Worm (Caenorhabditis elegans): Measurements from ENCODE around the gene F58H1.5.

F58H1.5 gene

ce11 chrV:11958343-11959291 lies at the start of gene F58H1.5:
F58H1.5 (plus strand) TSS chrV:11958393.
- no peak for TF ChIP-seq tbx-8 (GFP tag; optimal IDR thresholded peaks at IDR 0.05)
- no peak for TF ChIP-seq ztf-11 (tag; optimal IDR thresholded peaks at IDR 0.05)
- TF ChIP-seq nhr-2 (tag; optimal IDR thresholded peaks at IDR 0.05) = peak; percentile 60
- no peak for TF ChIP-seq mep-1 (tag; optimal IDR thresholded peaks at IDR 0.05)
- TF ChIP-seq ces-1 (GFP tag; optimal IDR thresholded peaks at IDR 0.05) = peak; percentile 71
- peak; percentile 98 for TF ChIP-seq hlh-1 (tag; optimal IDR thresholded peaks at IDR 0.05)
- TF ChIP-seq unc-62 (GFP tag; optimal IDR thresholded peaks at IDR 0.05) = peak; percentile 1
- TF ChIP-seq unc-120 (tag; optimal IDR thresholded peaks at IDR 0.05; ENCODE audit: poor library complexity, severe bottlenecking) = peak; percentile 54

- TF ChIP-seq M03D4.4 (tag; optimal IDR thresholded peaks at IDR 0.05) (no peak), ces-1 (GFP tag; optimal IDR thresholded peaks at IDR 0.05) (no peak), lin-13 (tag; optimal IDR thresholded peaks at IDR 0.05) (no peak), flh-1 (GFP tag; optimal IDR thresholded peaks at IDR 0.05) (no peak), unc-62 (GFP tag; optimal IDR thresholded peaks at IDR 0.05) (no peak), lin-32 (GFP tag; optimal IDR thresholded peaks at IDR 0.05) (no peak), elt-3 (tag; optimal IDR thresholded peaks at IDR 0.05) (no peak), nhr-28 (tag; optimal IDR thresholded peaks at IDR 0.05) (no peak), pha-4 (tag; optimal IDR thresholded peaks at IDR 0.05) (no peak), unc-39 (tag; optimal IDR thresholded peaks at IDR 0.05) (no peak), unc-120 (tag; optimal IDR thresholded peaks at IDR 0.05; ENCODE audit: poor library complexity, severe bottlenecking) (no peak)
Observed at ce11 chrV:11913283-11913682, 44.9 kb upstream of the F58H1.5 start.

ce11 chrV:11917186-11917585 lies 41.0 kb upstream of the F58H1.5 start, which contains the start of gene R31.2:
R31.2 (plus strand) TSS chrV:11917573.
- no peak for TF ChIP-seq pha-4 (tag; optimal IDR thresholded peaks at IDR 0.05)
- TF ChIP-seq sem-2 (GFP tag; optimal IDR thresholded peaks at IDR 0.05) = no peak

- TF ChIP-seq flh-1 (GFP tag; optimal IDR thresholded peaks at IDR 0.05) = no peak
- peak; percentile 88 for TF ChIP-seq hlh-1 (tag; optimal IDR thresholded peaks at IDR 0.05)
- TF ChIP-seq ham-2 (GFP tag; optimal IDR thresholded peaks at IDR 0.05) = no peak
Observed at ce11 chrV:11919639-11920038, 38.6 kb upstream of the F58H1.5 start.

- TF ChIP-seq ham-2 (GFP tag; optimal IDR thresholded peaks at IDR 0.05) = no peak
- peak; percentile 28 for TF ChIP-seq unc-62 (GFP tag; optimal IDR thresholded peaks at IDR 0.05)
Observed at ce11 chrV:11921229-11921628, 37.0 kb upstream of the F58H1.5 start.

ce11 chrV:11921689-11922517 lies 36.3 kb upstream of the F58H1.5 start:
- TF ChIP-seq drap-1 (GFP tag; optimal IDR thresholded peaks at IDR 0.05) (no peak), nhr-76 (tag; optimal IDR thresholded peaks at IDR 0.05) (no peak), tbx-8 (GFP tag; optimal IDR thresholded peaks at IDR 0.05) (no peak), unc-120 (tag; optimal IDR thresholded peaks at IDR 0.05; ENCODE audit: poor library complexity, severe bottlenecking) (peak; percentile 79), ztf-11 (tag; optimal IDR thresholded peaks at IDR 0.05) (no peak), unc-62 (GFP tag; optimal IDR thresholded peaks at IDR 0.05) (peak; percentile 5), hlh-1 (tag; optimal IDR thresholded peaks at IDR 0.05) (peak; percentile 60)

- TF ChIP-seq ztf-11 (tag; optimal IDR thresholded peaks at IDR 0.05) (no peak), ces-1 (GFP tag; optimal IDR thresholded peaks at IDR 0.05) (peak; percentile 1)
Observed at ce11 chrV:11927346-11927745, 30.8 kb upstream of the F58H1.5 start, which contains the start of gene osm-6. osm-6 (minus strand) TSS chrV:11927446.

ce11 chrV:11929046-11929590 lies 29.1 kb upstream of the F58H1.5 start, which contains the start of gene F58H1.2:
F58H1.2 (plus strand) TSS chrV:11929096.
- TF ChIP-seq flh-1 (GFP tag; optimal IDR thresholded peaks at IDR 0.05) (no peak), blmp-1 (tag; optimal IDR thresholded peaks at IDR 0.05) (no peak), nhr-12 (tag; optimal IDR thresholded peaks at IDR 0.05) (no peak), ceh-83 (GFP tag; optimal IDR thresholded peaks at IDR 0.05) (no peak), mls-2 (tag; optimal IDR thresholded peaks at IDR 0.05) (no peak), sptf-1 (tag; optimal IDR thresholded peaks at IDR 0.05) (no peak), lin-13 (tag; optimal IDR thresholded peaks at IDR 0.05) (no peak), unc-62 (GFP tag; optimal IDR thresholded peaks at IDR 0.05) (no peak), M03D4.4 (tag; optimal IDR thresholded peaks at IDR 0.05) (no peak), nhr-28 (tag; optimal IDR thresholded peaks at IDR 0.05) (no peak), drap-1 (GFP tag; optimal IDR thresholded peaks at IDR 0.05) (no peak), mab-5 (tag; optimal IDR thresholded peaks at IDR 0.05) (no peak), tbx-8 (GFP tag; optimal IDR thresholded peaks at IDR 0.05) (no peak), nhr-237 (tag; optimal IDR thresholded peaks at IDR 0.05) (no peak), ces-1 (GFP tag; optimal IDR thresholded peaks at IDR 0.05) (no peak), nhr-2 (tag; optimal IDR thresholded peaks at IDR 0.05) (no peak), lin-32 (GFP tag; optimal IDR thresholded peaks at IDR 0.05) (no peak)

Measured in whole organism, mixed stage, embryonic.